Worm (Caenorhabditis elegans): ENCODE data around the gene F08D12.12.

F08D12.12 gene

DNA sequence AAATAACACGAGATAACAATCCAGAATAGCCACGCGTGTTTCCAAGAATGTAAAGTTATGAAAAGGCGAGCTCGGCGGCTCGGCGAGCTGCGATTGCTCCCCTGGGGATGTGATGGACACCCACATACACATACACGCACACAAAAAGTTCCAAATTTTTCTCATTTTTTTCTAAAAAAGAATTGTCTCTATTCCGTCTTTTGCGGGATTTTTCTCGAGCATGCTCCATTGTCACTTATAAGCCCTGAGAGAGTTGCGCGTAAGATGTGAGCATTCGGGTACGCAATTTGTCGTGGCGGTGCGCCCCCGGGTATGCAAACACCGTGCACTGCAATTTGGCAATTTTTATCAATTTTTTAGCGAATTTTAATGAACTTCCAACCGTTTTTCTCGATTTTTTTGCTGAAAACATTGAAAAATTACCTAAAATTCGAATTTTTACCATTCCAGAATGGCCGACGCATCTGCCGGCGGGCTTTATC, at the start of gene F08D12.12, which contains the start of gene srpa-72 (continued):
- TF ChIP-seq ets-5 (GFP tag; IDR thresholded peaks at IDR 0.05): no peak
- no peak for TF ChIP-seq sptf-1 (tag; optimal IDR thresholded peaks at IDR 0.05)
- TF ChIP-seq mef-2 (tag; optimal IDR thresholded peaks at IDR 0.05): no peak
- TF ChIP-seq skn-1 (tag; optimal IDR thresholded peaks at IDR 0.05): no peak
- no peak for TF ChIP-seq tlp-1 (tag; optimal IDR thresholded peaks at IDR 0.05)
- no peak for TF ChIP-seq ceh-90 (tag; optimal IDR thresholded peaks at IDR 0.05)
- TF ChIP-seq C04F5.9 (tag; optimal IDR thresholded peaks at IDR 0.05): no peak
- no peak for TF ChIP-seq elt-3 (tag; optimal IDR thresholded peaks at IDR 0.05)
- TF ChIP-seq hlh-4 (tag; optimal IDR thresholded peaks at IDR 0.05): no peak
- peak; percentile 27 for TF ChIP-seq lin-13 (GFP tag; optimal IDR thresholded peaks at IDR 0.05)
- TF ChIP-seq isw-1 (GFP tag; IDR thresholded peaks at IDR 0.05): peak; percentile 18; the same call in 1 of the 2 replicates
- no peak for TF ChIP-seq nhr-237 (tag; optimal IDR thresholded peaks at IDR 0.05)
- no peak for TF ChIP-seq hlh-17 (GFP tag; optimal IDR thresholded peaks at IDR 0.05; ENCODE audit: borderline replicate concordance)
- no peak for TF ChIP-seq snpc-4 (tag; optimal IDR thresholded peaks at IDR 0.05)
- peak; percentile 15 for TF ChIP-seq lin-15B (tag; optimal IDR thresholded peaks at IDR 0.05)
- TF ChIP-seq ceh-63 (GFP tag; optimal IDR thresholded peaks at IDR 0.05): no peak
- TF ChIP-seq nhr-84 (tag; optimal IDR thresholded peaks at IDR 0.05): no peak
- TF ChIP-seq C16A3.4 (tag; optimal IDR thresholded peaks at IDR 0.05): peak; percentile 42
- no peak for TF ChIP-seq dsc-1 (tag; optimal IDR thresholded peaks at IDR 0.05)
- peak in 2 of 3 experiments; percentile 27 to 41 for TF ChIP-seq ceh-82 (tag; optimal IDR thresholded peaks at IDR 0.05)
- TF ChIP-seq ama-1 (optimal IDR thresholded peaks at IDR 0.05): no peak
- TF ChIP-seq unc-98 (GFP tag; IDR thresholded peaks at IDR 0.05): no peak
- TF ChIP-seq Y116A8C.19 (tag; optimal IDR thresholded peaks at IDR 0.05; ENCODE audit: borderline replicate concordance): no peak
- peak; percentile 36 to 63 for TF ChIP-seq lsy-2 (tag; optimal IDR thresholded peaks at IDR 0.05)
- TF ChIP-seq snu-23 (GFP tag; optimal IDR thresholded peaks at IDR 0.05): peak; percentile 48
- no peak for TF ChIP-seq unc-86 (tag; optimal IDR thresholded peaks at IDR 0.05)
- TF ChIP-seq vab-15 (tag; optimal IDR thresholded peaks at IDR 0.05): peak; percentile 26
- no peak for TF ChIP-seq nhr-77 (tag; optimal IDR thresholded peaks at IDR 0.05)
- TF ChIP-seq fkh-4 (tag; optimal IDR thresholded peaks at IDR 0.05; ENCODE audit: borderline replicate concordance): no peak
- no peak for TF ChIP-seq unc-62 (GFP tag; optimal IDR thresholded peaks at IDR 0.05)
- peak in 1 of 2 experiments; percentile 18 for TF ChIP-seq mdl-1 (tag; optimal IDR thresholded peaks at IDR 0.05)
- no peak for TF ChIP-seq hpl-2 (GFP tag; optimal IDR thresholded peaks at IDR 0.05)

- TF ChIP-seq blmp-1 (tag; optimal IDR thresholded peaks at IDR 0.05) (peak; percentile 0), C04F5.9 (tag; optimal IDR thresholded peaks at IDR 0.05) (no peak), dpl-1 (GFP tag; optimal IDR thresholded peaks at IDR 0.05) (peak in 1 of 3 experiments; percentile 4), elt-2 (tag; optimal IDR thresholded peaks at IDR 0.05) (peak; percentile 83), elt-3 (tag; optimal IDR thresholded peaks at IDR 0.05) (peak in 1 of 6 experiments; percentile 53), lir-3 (tag; optimal IDR thresholded peaks at IDR 0.05; ENCODE audit: poor library complexity) (no peak), nhr-20 (tag; optimal IDR thresholded peaks at IDR 0.05) (peak; percentile 20), efl-1 (optimal IDR thresholded peaks at IDR 0.05) (no peak), efl-1 (GFP tag; optimal IDR thresholded peaks at IDR 0.05 in 1 of 2) (peak in 1 of 2 experiments; percentile 77), isw-1 (GFP tag; IDR thresholded peaks at IDR 0.05) (no peak), lin-35 (GFP tag; optimal IDR thresholded peaks at IDR 0.05) (peak in 1 of 2 experiments; percentile 44)
These were observed 47.2 kb upstream of the F08D12.12 start for ce11 chrII:2834105-2834504.

DNA sequence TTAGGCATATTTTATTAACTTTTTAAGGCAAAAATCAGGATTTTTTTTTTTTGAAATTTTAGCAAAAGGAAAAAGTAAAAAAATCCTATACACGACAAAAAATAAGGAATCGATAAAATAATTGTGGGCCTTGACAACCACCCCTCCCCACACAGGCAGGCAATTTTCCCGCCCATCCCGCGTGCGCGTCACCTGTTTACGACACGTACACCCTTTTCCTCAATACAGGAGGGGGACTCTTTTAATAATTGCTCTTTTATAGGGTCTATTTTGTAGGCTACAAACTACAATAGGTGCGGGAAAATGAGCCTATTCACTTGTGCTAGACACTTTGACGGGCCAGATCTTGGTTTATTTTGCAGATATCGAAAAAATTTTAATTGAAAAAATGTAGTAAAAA, 45.7 kb upstream of the F08D12.12 start:
- TF ChIP-seq nhr-85 (tag) (peak; percentile 27), zip-4 (GFP tag; optimal IDR thresholded peaks at IDR 0.05) (no peak), jun-1 (tag; optimal IDR thresholded peaks at IDR 0.05) (no peak), isw-1 (GFP tag; IDR thresholded peaks at IDR 0.05) (no peak), hlh-17 (GFP tag; optimal IDR thresholded peaks at IDR 0.05; ENCODE audit: borderline replicate concordance) (no peak), rnt-1 (tag; optimal IDR thresholded peaks at IDR 0.05) (peak; percentile 13), efl-1 (optimal IDR thresholded peaks at IDR 0.05) (no peak), efl-1 (GFP tag; optimal IDR thresholded peaks at IDR 0.05 in 1 of 2) (no peak), pag-3 (tag; optimal IDR thresholded peaks at IDR 0.05; ENCODE audit: borderline replicate concordance, insufficient read depth) (no peak)
